Worm (Caenorhabditis elegans) whole organism, early embryonic: ENCODE results near the gene eif-2Bdelta.

ENCODE experiments used
- B0310.2 ChIP-seq: sonication (generic microtip); optimal IDR thresholded peaks from 2 replicates; lab custom pipeline; 2016; ENCODE audit warnings: mild to moderate bottlenecking, missing genetic modification characterization, missing compliant biosample characterization
- F13C5.2 ChIP-seq: sonication (generic microtip); optimal IDR thresholded peaks from 2 replicates; lab custom pipeline; 2017; ENCODE audit warnings: mild to moderate bottlenecking, missing genetic modification characterization, inconsistent platforms, missing compliant biosample characterization
- aly-1 ChIP-seq: sonication (generic microtip); optimal IDR thresholded peaks from 2 replicates; lab custom pipeline; 2016; ENCODE audit warnings: missing genetic modification characterization, missing compliant biosample characterization
- ama-1 ChIP-seq: fragments of 150-350 bp; optimal IDR thresholded peaks from 2 replicates; lab custom pipeline; 2014
- ceh-13 ChIP-seq: fragments of 200-800 bp; sonication (Bioruptor generic); optimal IDR thresholded peaks from 2 replicates; lab custom pipeline; 2018; ENCODE audit warnings: mild to moderate bottlenecking, missing genetic modification characterization, missing compliant biosample characterization
- ceh-36 ChIP-seq: sonication (generic microtip); optimal IDR thresholded peaks from 2 replicates; lab custom pipeline; 2016; ENCODE audit warnings: missing genetic modification characterization, inconsistent platforms, missing compliant biosample characterization
- ets-7 ChIP-seq: sonication (generic microtip); optimal IDR thresholded peaks from 2 replicates; lab custom pipeline; 2016; ENCODE audit warnings: missing genotype, missing genetic modification characterization, missing compliant biosample characterization
- flt-1 ChIP-seq: fragments of 200-800 bp; sonication (Bioruptor generic); IDR thresholded peaks from 2 replicates; pipeline ENCODE4 v1.3.6; 2022; ENCODE audit warnings: missing genetic modification characterization, missing compliant biosample characterization
- hmbx-1 ChIP-seq: sonication (generic microtip); optimal IDR thresholded peaks from 2 replicates; lab custom pipeline; 2016; ENCODE audit warnings: mild to moderate bottlenecking, missing genetic modification characterization, missing compliant biosample characterization
- hmg-4 ChIP-seq: fragments of 200-800 bp; sonication (Bioruptor generic); optimal IDR thresholded peaks from 2 replicates; lab custom pipeline; 2018; ENCODE audit warnings: mild to moderate bottlenecking, missing genetic modification characterization, missing compliant biosample characterization
- hnd-1 ChIP-seq: sonication (generic microtip); optimal IDR thresholded peaks from 2 replicates; lab custom pipeline; 2016; ENCODE audit warnings: missing genetic modification characterization, missing compliant biosample characterization
- pes-1 ChIP-seq: fragments of 200-800 bp; sonication (Bioruptor generic); IDR thresholded peaks from 2 replicates; pipeline ENCODE4 v1.3.6; 2022; ENCODE audit warnings: missing genetic modification reagents, missing genetic modification characterization, missing compliant biosample characterization
- scrt-1 ChIP-seq: fragments of 200-800 bp; sonication (Bioruptor generic); IDR thresholded peaks from 2 replicates; pipeline ENCODE4 v1.3.6; 2022; ENCODE audit warnings: missing genetic modification characterization, missing compliant biosample characterization
- sea-1 ChIP-seq: fragments of 200-800 bp; sonication (Bioruptor generic); conservative IDR thresholded peaks from 2 replicates; pipeline ENCODE4 v1.3.6; 2022; ENCODE audit warnings: missing genetic modification characterization, missing compliant biosample characterization
- tbx-11 ChIP-seq: fragments of 200-800 bp; sonication (Bioruptor generic); IDR thresholded peaks from 2 replicates; pipeline ENCODE4 v1.3.6; 2022; ENCODE audit warnings: missing genetic modification characterization, missing compliant biosample characterization
- tbx-37 ChIP-seq: fragments of 200-800 bp; sonication (Bioruptor generic); conservative IDR thresholded peaks from 2 replicates; pipeline ENCODE4 v1.3.6; 2022; ENCODE audit warnings: missing genetic modification reagents, missing genetic modification characterization, missing compliant biosample characterization
- tra-4 ChIP-seq: sonication (generic microtip); optimal IDR thresholded peaks from 2 replicates; lab custom pipeline; 2017; ENCODE audit warnings: missing genetic modification characterization, missing compliant biosample characterization

The eif-2Bdelta gene

ce11 chrV:9513590-9513989 is at the start of gene eif-2Bdelta:
Gene eif-2Bdelta (plus strand): TSS chrV:9513824.
- no peak for TF ChIP-seq tbx-11 (GFP tag; lab: Robert Waterston, UW)
- no peak for TF ChIP-seq hmg-4 (GFP tag; lab: Kevin White, UChicago)
- no peak for TF ChIP-seq pes-1
- TF ChIP-seq tbx-37 (GFP tag; lab: Robert Waterston, UW) = no peak
- TF ChIP-seq ets-7 (tag; lab: Kevin White, UChicago) = no peak
- TF ChIP-seq aly-1 (tag; lab: Kevin White, UChicago) = no peak
- TF ChIP-seq hmbx-1 (tag; lab: Kevin White, UChicago) = no peak
- TF ChIP-seq tra-4 = no peak
- no peak for TF ChIP-seq scrt-1
- TF ChIP-seq hnd-1 (tag; lab: Kevin White, UChicago) = no peak
- TF ChIP-seq ama-1 (lab: Kevin White, UChicago) = no peak
- no peak for TF ChIP-seq sea-1 (GFP tag; lab: Robert Waterston, UW)
- TF ChIP-seq F13C5.2 (tag; lab: Kevin White, UChicago) = no peak
- TF ChIP-seq ceh-36 (tag; lab: Kevin White, UChicago) = no peak
- TF ChIP-seq ceh-13 (GFP tag; lab: Kevin White, UChicago) = no peak
- no peak for TF ChIP-seq flt-1
- TF ChIP-seq B0310.2 = no peak

ce11 chrV:9465529-9465928 is 48.1 kb upstream of the eif-2Bdelta start:
- TF ChIP-seq tra-4 (no peak), tbx-11 (GFP tag; lab: Robert Waterston, UW) (no peak), aly-1 (tag; lab: Kevin White, UChicago) (no peak), scrt-1 (no peak), hnd-1 (tag; lab: Kevin White, UChicago) (no peak), ceh-13 (GFP tag; lab: Kevin White, UChicago) (no peak), tbx-37 (GFP tag; lab: Robert Waterston, UW) (no peak), flt-1 (no peak), sea-1 (GFP tag; lab: Robert Waterston, UW) (no peak), ets-7 (tag; lab: Kevin White, UChicago) (no peak), pes-1 (no peak), hmg-4 (GFP tag; lab: Kevin White, UChicago) (no peak), F13C5.2 (tag; lab: Kevin White, UChicago) (no peak), hmbx-1 (tag; lab: Kevin White, UChicago) (no peak), ama-1 (lab: Kevin White, UChicago) (no peak), B0310.2 (no peak), ceh-36 (tag; lab: Kevin White, UChicago) (no peak)

- TF ChIP-seq ama-1 (lab: Kevin White, UChicago) (no peak), tbx-37 (GFP tag; lab: Robert Waterston, UW) (no peak), scrt-1 (no peak), hnd-1 (tag; lab: Kevin White, UChicago) (no peak), ceh-36 (tag; lab: Kevin White, UChicago) (no peak), tra-4 (no peak), F13C5.2 (tag; lab: Kevin White, UChicago) (no peak), aly-1 (tag; lab: Kevin White, UChicago) (no peak), ets-7 (tag; lab: Kevin White, UChicago) (no peak), flt-1 (no peak), hmg-4 (GFP tag; lab: Kevin White, UChicago) (no peak), pes-1 (no peak), ceh-13 (GFP tag; lab: Kevin White, UChicago) (no peak), B0310.2 (no peak), tbx-11 (GFP tag; lab: Robert Waterston, UW) (no peak), sea-1 (GFP tag; lab: Robert Waterston, UW) (no peak), hmbx-1 (tag; lab: Kevin White, UChicago) (no peak)
Observed at ce11 chrV:9471675-9472074, 41.9 kb upstream of the eif-2Bdelta start, which contains the start of gene flp-6. Gene flp-6 (plus strand): TSS chrV:9471975.

ce11 chrV:9473924-9474323 is 39.7 kb upstream of the eif-2Bdelta start:
- TF ChIP-seq hmbx-1 (tag; lab: Kevin White, UChicago) (no peak), hnd-1 (tag; lab: Kevin White, UChicago) (no peak), ets-7 (tag; lab: Kevin White, UChicago) (no peak), F13C5.2 (tag; lab: Kevin White, UChicago) (no peak), pes-1 (no peak), tbx-37 (GFP tag; lab: Robert Waterston, UW) (no peak), B0310.2 (no peak), ceh-13 (GFP tag; lab: Kevin White, UChicago) (no peak), hmg-4 (GFP tag; lab: Kevin White, UChicago) (no peak), sea-1 (GFP tag; lab: Robert Waterston, UW) (no peak), ama-1 (lab: Kevin White, UChicago) (no peak), scrt-1 (no peak), flt-1 (no peak), tbx-11 (GFP tag; lab: Robert Waterston, UW) (no peak), tra-4 (no peak), aly-1 (tag; lab: Kevin White, UChicago) (no peak), ceh-36 (tag; lab: Kevin White, UChicago) (no peak)

- TF ChIP-seq pes-1 (no peak), ceh-36 (tag; lab: Kevin White, UChicago) (no peak), ama-1 (lab: Kevin White, UChicago) (no peak), scrt-1 (no peak), tbx-11 (GFP tag; lab: Robert Waterston, UW) (no peak), ets-7 (tag; lab: Kevin White, UChicago) (no peak)
Observed at ce11 chrV:9477863-9478262, 35.8 kb upstream of the eif-2Bdelta start, which contains the start of gene nas-3. Gene nas-3 (plus strand): TSS chrV:9478163.

- TF ChIP-seq tbx-11 (GFP tag; lab: Robert Waterston, UW) (no peak), ceh-36 (tag; lab: Kevin White, UChicago) (no peak), tbx-37 (GFP tag; lab: Robert Waterston, UW) (no peak), hnd-1 (tag; lab: Kevin White, UChicago) (no peak), ama-1 (lab: Kevin White, UChicago) (no peak), sea-1 (GFP tag; lab: Robert Waterston, UW) (no peak), pes-1 (no peak), hmbx-1 (tag; lab: Kevin White, UChicago) (no peak), hmg-4 (GFP tag; lab: Kevin White, UChicago) (no peak), tra-4 (no peak), ceh-13 (GFP tag; lab: Kevin White, UChicago) (no peak), scrt-1 (no peak)
Observed at ce11 chrV:9480566-9480965, 33.1 kb upstream of the eif-2Bdelta start, which contains the start of gene K06A4.6. Gene K06A4.6 (minus strand): TSS chrV:9480666.
